Comparison of ENCODE assay signal across 3 fruit fly cellular contexts in genomic region chr3L:10349198-10349597, dm6.
TF ChIP-seq lines count a peak whose summit lies in the region.

No protein-coding gene starts in this region.

- TF ChIP-seq CTCF in whole organism, embryonic (GFP tag; optimal IDR thresholded peaks at IDR 0.05; lab: Kevin White, UChicago): no peak

TF ChIP-seq in whole organism, embryonic, 481 proteins besides CTCF, POLR2A, EP300 and RAD21 (continues in another document):
- TF ChIP-seq repo (GFP tag; optimal IDR thresholded peaks at IDR 0.05; lab: Kevin White, UChicago) (no peak), CG13123 (GFP tag; optimal IDR thresholded peaks at IDR 0.05; lab: Kevin White, UChicago) (no peak), CG3407 (GFP tag; optimal IDR thresholded peaks at IDR 0.05; lab: Kevin White, UChicago) (no peak), z (GFP tag; IDR thresholded peaks at IDR 0.05; lab: Robert Waterston, UW) (0 out of 3 replicates have a peak, but pooled peaks have one; percentile 7), CG6813 (GFP tag; optimal IDR thresholded peaks at IDR 0.05; lab: Kevin White, UChicago) (no peak), org-1 (GFP tag; optimal IDR thresholded peaks at IDR 0.05; lab: Kevin White, UChicago) (no peak), Max (GFP tag; optimal IDR thresholded peaks at IDR 0.05; lab: Kevin White, UChicago) (no peak), CG14014 (GFP tag; IDR thresholded peaks at IDR 0.05; lab: Robert Waterston, UW) (no peak), CG10543 (GFP tag; optimal IDR thresholded peaks at IDR 0.05; lab: Kevin White, UChicago) (no peak), bowl (GFP tag; IDR thresholded peaks at IDR 0.05; lab: Robert Waterston, UW) (no peak), CG13624 (GFP tag; optimal IDR thresholded peaks at IDR 0.05; lab: Kevin White, UChicago) (no peak), sisA (GFP tag; IDR thresholded peaks at IDR 0.05; lab: Robert Waterston, UW) (no peak), CG12104 (GFP tag; optimal IDR thresholded peaks at IDR 0.05; lab: Kevin White, UChicago) (no peak), ind (GFP tag; optimal IDR thresholded peaks at IDR 0.05; lab: Kevin White, UChicago) (no peak), CG11093 (GFP tag; IDR thresholded peaks at IDR 0.05; lab: Robert Waterston, UW) (no peak), CG9932 (GFP tag; IDR thresholded peaks at IDR 0.05; lab: Robert Waterston, UW) (no peak), croc (GFP tag; conservative IDR thresholded peaks at IDR 0.05; lab: Robert Waterston, UW) (no peak), zf30C (GFP tag; optimal IDR thresholded peaks at IDR 0.05; lab: Kevin White, UChicago) (no peak), CG2199 (GFP tag; IDR thresholded peaks at IDR 0.05; lab: Robert Waterston, UW) (peak; percentile 95), gsb-n (tag; optimal IDR thresholded peaks at IDR 0.05; lab: Kevin White, UChicago) (no peak), Xrp1 (GFP tag; IDR thresholded peaks at IDR 0.05; lab: Robert Waterston, UW) (0 out of 2 replicates have a peak, but pooled peaks have one; percentile 18), mirr (GFP tag; optimal IDR thresholded peaks at IDR 0.05; lab: Kevin White, UChicago) (no peak), esg (GFP tag; conservative IDR thresholded peaks at IDR 0.05; lab: Robert Waterston, UW) (no peak), Ravus (GFP tag; IDR thresholded peaks at IDR 0.05; lab: Robert Waterston, UW) (no peak), Nf-YC (tag; optimal IDR thresholded peaks at IDR 0.05; lab: Kevin White, UChicago) (no peak), ems (GFP tag; optimal IDR thresholded peaks at IDR 0.05; lab: Kevin White, UChicago) (no peak), CG34422 (GFP tag; IDR thresholded peaks at IDR 0.05; lab: Robert Waterston, UW) (no peak), en (GFP tag; optimal IDR thresholded peaks at IDR 0.05; lab: Kevin White, UChicago) (no peak), tin (GFP tag; optimal IDR thresholded peaks at IDR 0.05; lab: Kevin White, UChicago) (no peak), CG11696 (GFP tag; IDR thresholded peaks at IDR 0.05; lab: Robert Waterston, UW) (no peak), pho (GFP tag; optimal IDR thresholded peaks at IDR 0.05; lab: Kevin White, UChicago) (no peak), CG17361 (GFP tag; IDR thresholded peaks at IDR 0.05; lab: Robert Waterston, UW) (no peak)

TF ChIP-seq in whole organism, prepupa, 60 proteins besides CTCF, POLR2A, EP300 and RAD21:
- TF ChIP-seq CG6276 (GFP tag; optimal IDR thresholded peaks at IDR 0.05; lab: Kevin White, UChicago) (peak; percentile 17), CG6808 (GFP tag; optimal IDR thresholded peaks at IDR 0.05; lab: Kevin White, UChicago) (peak; percentile 14), CG34406 (GFP tag; optimal IDR thresholded peaks at IDR 0.05; lab: Kevin White, UChicago) (no peak), Gug (GFP tag; IDR thresholded peaks at IDR 0.05; lab: Robert Waterston, UW) (0 out of 2 replicates have a peak, but pooled peaks have one; percentile 12), CG6163 (GFP tag; IDR thresholded peaks at IDR 0.05; lab: Robert Waterston, UW) (0 out of 3 replicates have a peak, but pooled peaks have one; percentile 28), CG11762 (GFP tag; optimal IDR thresholded peaks at IDR 0.05; lab: Kevin White, UChicago; ENCODE audit: insufficient read depth) (no peak), ss (GFP tag; optimal IDR thresholded peaks at IDR 0.05; lab: Kevin White, UChicago) (peak in 1 of 2 experiments; percentile 20)

TF ChIP-seq in whole organism, pupa, 21 proteins besides CTCF, POLR2A, EP300 and RAD21:
- TF ChIP-seq CG4496 (GFP tag; IDR thresholded peaks at IDR 0.05; lab: Robert Waterston, UW) (no peak), fd96Ca (GFP tag; IDR thresholded peaks at IDR 0.05; lab: Robert Waterston, UW) (peak; percentile 52; the same call in 2 of the 3 replicates), CG9948 (tag; optimal IDR thresholded peaks at IDR 0.05; lab: Kevin White, UChicago) (no peak), CG14655 (GFP tag; optimal IDR thresholded peaks at IDR 0.05; lab: Kevin White, UChicago) (peak; percentile 6), CG17806 (tag; optimal IDR thresholded peaks at IDR 0.05; lab: Kevin White, UChicago) (no peak), Ets98B (GFP tag; IDR thresholded peaks at IDR 0.05; lab: Robert Waterston, UW) (peak; percentile 16; the same call in 1 of the 2 replicates), CG8159 (tag; optimal IDR thresholded peaks at IDR 0.05; lab: Kevin White, UChicago) (no peak), CG13204 (GFP tag; optimal IDR thresholded peaks at IDR 0.05; lab: Kevin White, UChicago) (no peak)

Comparison
In these comparisons a context has a peak if more than half of its experiments do, and no peak if none do; other contexts are left out.
1. Of the 7 proteins assayed by ChIP-seq in both whole organism, embryonic and whole organism, prepupa: peak only in whole organism, embryonic: none; only in whole organism, prepupa: Gug; in both: none; in neither: 6.